Fruit fly (Drosophila melanogaster) whole organism, prepupa: Measurements from ENCODE around the gene msi.

Experiments used
- Blimp-1 ChIP-seq: fragments of 200-800 bp; sonication (Bioruptor generic); optimal IDR thresholded peaks from 3 replicates; lab custom pipeline; 2017; ENCODE audit warnings: missing biosample characterization, missing genetic modification characterization, mild to moderate bottlenecking, moderate library complexity, missing genetic modification reagents
- CG11294 ChIP-seq: fragments of 200-800 bp; sonication (Bioruptor generic); IDR thresholded peaks from 2 replicates; pipeline ENCODE4 v1.3.6; 2022; ENCODE audit warnings: missing biosample characterization, missing genetic modification characterization
- CG11762 ChIP-seq: fragments of 200-800 bp; sonication (Bioruptor generic); optimal IDR thresholded peaks from 3 replicates; lab custom pipeline; 2016; ENCODE audit warnings: missing biosample characterization, missing genetic modification characterization; ENCODE audit not compliant: insufficient read depth
- CG11902 ChIP-seq: fragments of 200-800 bp; sonication (Bioruptor generic); optimal IDR thresholded peaks from 3 replicates; lab custom pipeline; 2016; ENCODE audit warnings: missing biosample characterization, missing genetic modification characterization
- CG15336 ChIP-seq: fragments of 200-800 bp; sonication (Bioruptor generic); IDR thresholded peaks from 2 replicates; pipeline ENCODE4 v1.3.6; 2022; ENCODE audit warnings: missing biosample characterization, missing genetic modification characterization
- CG16779 ChIP-seq: fragments of 200-800 bp; sonication (Bioruptor generic); optimal IDR thresholded peaks from 3 replicates; lab custom pipeline; 2017; ENCODE audit warnings: missing biosample characterization, mild to moderate bottlenecking, missing genetic modification characterization
- CG31627 ChIP-seq: fragments of 200-800 bp; sonication (Bioruptor generic); optimal IDR thresholded peaks from 3 replicates; lab custom pipeline; 2016; ENCODE audit warnings: missing biosample characterization, missing genetic modification characterization
- CG32006 ChIP-seq: fragments of 200-800 bp; sonication (Bioruptor generic); optimal IDR thresholded peaks from 3 replicates; lab custom pipeline; 2017; ENCODE audit warnings: missing biosample characterization, mild to moderate bottlenecking, missing genetic modification characterization
- CG34406 ChIP-seq: fragments of 200-800 bp; sonication (Bioruptor generic); optimal IDR thresholded peaks from 3 replicates; lab custom pipeline; 2016; ENCODE audit warnings: missing biosample characterization, missing genetic modification characterization
- CG4318 ChIP-seq: fragments of 200-800 bp; sonication (Bioruptor generic); optimal IDR thresholded peaks from 3 replicates; lab custom pipeline; 2017; ENCODE audit warnings: missing biosample characterization, mild to moderate bottlenecking, missing genetic modification characterization
- CG6163 ChIP-seq: fragments of 200-800 bp; sonication (Bioruptor generic); IDR thresholded peaks from 3 replicates; pipeline ENCODE4 v1.3.6; 2022; ENCODE audit warnings: missing biosample characterization, missing genetic modification characterization
- CG6276 ChIP-seq: fragments of 200-800 bp; sonication (Bioruptor generic); optimal IDR thresholded peaks from 2 replicates; lab custom pipeline; 2017; ENCODE audit warnings: missing biosample characterization, mild to moderate bottlenecking, missing genetic modification characterization
- CG6792 ChIP-seq: fragments of 200-800 bp; sonication (Bioruptor generic); optimal IDR thresholded peaks from 3 replicates; lab custom pipeline; 2016; ENCODE audit warnings: missing biosample characterization, missing genetic modification characterization
- CG6808 ChIP-seq: fragments of 200-800 bp; sonication (Bioruptor generic); optimal IDR thresholded peaks from 3 replicates; lab custom pipeline; 2017; ENCODE audit warnings: missing biosample characterization, missing genetic modification characterization, mild to moderate bottlenecking, moderate library complexity, missing genetic modification reagents
- CG6854 ChIP-seq: fragments of 200-800 bp; sonication (Bioruptor generic); optimal IDR thresholded peaks from 2 replicates; lab custom pipeline; 2017; ENCODE audit warnings: missing biosample characterization, mild to moderate bottlenecking, missing genetic modification characterization
- CG7368 ChIP-seq: fragments of 200-800 bp; sonication (Bioruptor generic); optimal IDR thresholded peaks from 3 replicates; lab custom pipeline; 2016; ENCODE audit warnings: missing biosample characterization, missing genetic modification characterization
- CG8119 ChIP-seq: fragments of 200-800 bp; sonication (Bioruptor generic); IDR thresholded peaks from 3 replicates; pipeline ENCODE4 v1.3.6; 2022; ENCODE audit warnings: missing biosample characterization, missing genetic modification characterization
- CG8632 ChIP-seq: fragments of 200-800 bp; sonication (Bioruptor generic); optimal IDR thresholded peaks from 3 replicates; lab custom pipeline; 2016; ENCODE audit warnings: missing biosample characterization, missing genetic modification characterization
- CG9139 ChIP-seq: fragments of 200-800 bp; sonication (Bioruptor generic); optimal IDR thresholded peaks from 3 replicates; lab custom pipeline; 2017; ENCODE audit warnings: missing biosample characterization, mild to moderate bottlenecking, missing genetic modification characterization
- Eip75B ChIP-seq: fragments of 200-800 bp; sonication (Bioruptor generic); optimal IDR thresholded peaks from 3 replicates; lab custom pipeline; 2016; ENCODE audit warnings: missing biosample characterization, missing genetic modification characterization
- Eip78C ChIP-seq: fragments of 200-800 bp; sonication (Bioruptor generic); peaks from one replicate; lab custom pipeline; 2016; ENCODE audit warnings: missing biosample characterization, missing genetic modification characterization
- Eip93F ChIP-seq: fragments of 200-800 bp; sonication (Bioruptor generic); optimal IDR thresholded peaks from 2 replicates; lab custom pipeline; 2016; ENCODE audit warnings: missing biosample characterization, mild to moderate bottlenecking, missing genetic modification characterization
- Ets96B ChIP-seq: fragments of 200-800 bp; optimal IDR thresholded peaks from 2 replicates; lab custom pipeline; 2019; ENCODE audit warnings: missing biosample characterization, mild to moderate bottlenecking, missing genetic modification characterization, moderate library complexity
- Hr38 ChIP-seq: sonication (Bioruptor generic); optimal IDR thresholded peaks from 2 replicates; lab custom pipeline; 2016; ENCODE audit warnings: missing biosample characterization, missing genetic modification characterization
- Hr39 ChIP-seq: fragments of 200-800 bp; sonication (Bioruptor generic); optimal IDR thresholded peaks from 2 replicates; lab custom pipeline; 2016; ENCODE audit warnings: missing biosample characterization, missing genetic modification characterization
- Hr4 ChIP-seq: fragments of 200-800 bp; sonication (Bioruptor generic); optimal IDR thresholded peaks from 3 replicates; lab custom pipeline; 2016; ENCODE audit warnings: missing biosample characterization, missing genetic modification characterization
- Lpt ChIP-seq: fragments of 200-800 bp; sonication (Bioruptor generic); optimal IDR thresholded peaks from 3 replicates; lab custom pipeline; 2016; ENCODE audit warnings: missing biosample characterization, missing genetic modification characterization
- OdsH ChIP-seq: fragments of 200-800 bp; sonication (Bioruptor generic); optimal IDR thresholded peaks from 3 replicates; lab custom pipeline; 2016; ENCODE audit warnings: missing biosample characterization, missing genetic modification characterization
- Sox14 ChIP-seq: fragments of 200-800 bp; sonication (Bioruptor generic); optimal IDR thresholded peaks from 3 replicates; lab custom pipeline; 2016; ENCODE audit warnings: missing biosample characterization, missing genetic modification characterization
- acj6 ChIP-seq: fragments of 200-800 bp; sonication (Bioruptor generic); optimal IDR thresholded peaks from 3 replicates; lab custom pipeline; 2016; ENCODE audit warnings: missing biosample characterization, missing genetic modification characterization
- cyc ChIP-seq: fragments of 200-800 bp; sonication (Bioruptor generic); optimal IDR thresholded peaks from 3 replicates; lab custom pipeline; 2016; ENCODE audit warnings: missing biosample characterization, missing genetic modification characterization
- dsx ChIP-seq: fragments of 200-800 bp; optimal IDR thresholded peaks from 3 replicates; lab custom pipeline; 2019; ENCODE audit warnings: missing biosample characterization, mild to moderate bottlenecking, missing genetic modification characterization, moderate library complexity; ENCODE audit not compliant: poor library complexity, severe bottlenecking
- eg ChIP-seq: fragments of 200-800 bp; sonication (Bioruptor generic); IDR thresholded peaks from 3 replicates; pipeline ENCODE4 v1.3.6; 2022; ENCODE audit warnings: missing biosample characterization, missing genetic modification characterization
- esn ChIP-seq: fragments of 200-800 bp; sonication (Bioruptor generic); optimal IDR thresholded peaks from 2 replicates; lab custom pipeline; 2016; ENCODE audit warnings: missing biosample characterization, mild to moderate bottlenecking, missing genetic modification characterization, moderate library complexity
- fd59A ChIP-seq: fragments of 200-800 bp; sonication (Bioruptor generic); optimal IDR thresholded peaks from 2 replicates; lab custom pipeline; 2017; ENCODE audit warnings: missing biosample characterization, mild to moderate bottlenecking, missing genetic modification characterization, missing genetic modification reagents
- fkh ChIP-seq: fragments of 200-800 bp; sonication (Bioruptor generic); optimal IDR thresholded peaks from 3 replicates; lab custom pipeline; 2017; ENCODE audit warnings: missing biosample characterization, mild to moderate bottlenecking, missing genetic modification characterization, moderate library complexity
- net ChIP-seq: fragments of 200-800 bp; sonication (Bioruptor generic); optimal IDR thresholded peaks from 3 replicates; lab custom pipeline; 2016; ENCODE audit warnings: missing biosample characterization, missing genetic modification characterization
- salr ChIP-seq, 2 experiments: fragments of 200-800 bp; sonication (Bioruptor generic); optimal IDR thresholded peaks; 3 replicates each; lab custom pipeline; 2016 to 2018; ENCODE audit warnings: missing biosample characterization in 2 of 2, missing genetic modification characterization in 2 of 2, mild to moderate bottlenecking in 1 of 2
- spab ChIP-seq: fragments of 200-800 bp; sonication (Bioruptor generic); optimal IDR thresholded peaks from 2 replicates; lab custom pipeline; 2017; ENCODE audit warnings: missing biosample characterization, mild to moderate bottlenecking, missing genetic modification characterization, missing genetic modification reagents
- ss ChIP-seq, 2 experiments: fragments of 200-800 bp; sonication (Bioruptor generic); optimal IDR thresholded peaks; 2 replicates in 1 of 2; 3 replicates in 1 of 2; lab custom pipeline; 2017 to 2018; ENCODE audit warnings: mild to moderate bottlenecking in 2 of 2, missing biosample characterization in 2 of 2, missing genetic modification characterization in 2 of 2, moderate library complexity in 1 of 2
- svp ChIP-seq: fragments of 200-800 bp; sonication (Bioruptor generic); peaks from one replicate; lab custom pipeline; 2016; ENCODE audit warnings: missing biosample characterization, missing genetic modification characterization

msi gene

DNA sequence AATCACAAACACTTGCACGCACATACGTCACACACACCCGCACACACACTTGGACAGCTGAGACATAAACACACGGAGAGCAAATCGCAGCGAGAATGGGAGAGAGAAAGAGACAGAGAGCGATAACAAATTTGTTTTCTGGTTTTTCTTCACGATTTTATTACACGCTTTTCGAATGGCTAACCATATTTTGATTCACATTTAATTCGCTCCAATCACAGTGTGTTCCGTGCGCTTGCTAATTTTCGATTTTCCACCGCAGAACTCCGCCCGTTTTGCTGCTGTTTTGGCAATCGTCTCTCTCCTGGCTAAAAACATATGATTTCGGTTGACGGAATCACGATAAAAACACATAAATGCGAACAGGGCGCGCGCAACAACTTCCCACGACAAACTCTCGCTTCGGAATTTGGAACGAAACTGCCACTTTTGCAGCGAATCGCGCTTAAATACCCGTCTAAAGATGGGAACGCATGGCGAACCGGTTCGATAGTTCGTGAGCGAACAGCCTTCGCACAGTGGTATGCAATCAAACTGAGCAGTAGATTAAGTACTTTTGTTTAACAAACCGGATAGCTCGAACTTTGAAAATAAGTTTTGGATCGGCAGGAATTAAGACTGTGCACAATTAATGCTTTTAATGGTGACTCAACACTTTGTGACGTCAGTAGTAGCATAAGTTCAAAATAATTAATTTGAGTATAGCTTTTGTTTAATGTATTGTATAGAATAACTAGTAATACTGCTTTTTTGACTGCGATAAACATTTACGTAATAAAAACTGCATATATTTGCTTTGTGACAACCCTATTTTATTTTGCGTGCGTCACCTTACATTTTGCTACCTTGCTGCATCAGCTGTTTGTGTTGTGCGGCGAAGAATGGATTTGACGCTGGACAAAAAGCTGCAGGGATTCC is 43.0 kb upstream of the msi start, which contains the start of the genes Fur1 and Vps33B (continued):
- TF ChIP-seq spab (GFP tag; lab: Kevin White, UChicago) (peak; percentile 90), ss (GFP tag; optimal IDR thresholded peaks at IDR 0.05; lab: Kevin White, UChicago) (peak; percentile 89 to 94), CG11902 (GFP tag; lab: Kevin White, UChicago) (peak; percentile 96), Hr4 (GFP tag; lab: Kevin White, UChicago) (peak; percentile 99), Eip78C (GFP tag; lab: Kevin White, UChicago) (peak; percentile 99), CG6792 (peak; percentile 97), CG6163 (GFP tag; lab: Robert Waterston, UW) (peak; percentile 95), Eip93F (peak; percentile 91), cyc (GFP tag; lab: Kevin White, UChicago) (peak; percentile 98), Eip75B (peak; percentile 98)
- TF ChIP-seq, all 60 proteins: peak for 60

DNA sequence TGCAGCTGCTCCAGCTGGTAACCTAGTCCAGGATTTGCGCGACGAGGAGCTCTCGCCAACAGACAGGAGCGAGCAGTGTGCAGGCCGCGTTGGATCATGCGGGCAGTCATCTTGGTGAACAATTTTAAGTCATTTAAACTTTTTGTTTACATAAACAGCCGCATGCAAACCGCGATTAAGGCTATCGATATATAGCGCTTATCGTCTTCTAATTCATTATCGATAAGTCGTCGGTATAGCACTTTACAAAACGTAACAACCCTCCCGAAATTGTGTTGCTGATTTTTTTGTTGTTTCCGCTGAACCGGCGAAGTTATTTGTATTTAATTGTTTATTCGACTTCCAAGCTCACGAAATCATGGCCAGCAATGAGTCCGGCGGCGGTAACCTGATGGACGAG is 39.2 kb upstream of the msi start, which contains the start of the genes CG4553 and MED28:
Gene CG4553, minus strand, starts transcription at position 172 of the 400 bp plus-strand sequence.
Gene MED28, plus strand, starts transcription at position 260 of the 400 bp plus-strand sequence.
- TF ChIP-seq CG11762 (GFP tag; lab: Kevin White, UChicago): no peak
- TF ChIP-seq CG8632 (GFP tag; lab: Kevin White, UChicago): no peak
- TF ChIP-seq Sox14 (GFP tag; lab: Kevin White, UChicago): no peak
- TF ChIP-seq Hr39 (GFP tag; lab: Kevin White, UChicago): no peak
- no peak for TF ChIP-seq CG6808
- peak; percentile 95 for TF ChIP-seq fkh (GFP tag; lab: Kevin White, UChicago)
- TF ChIP-seq CG16779: no peak
- TF ChIP-seq CG11902 (GFP tag; lab: Kevin White, UChicago): no peak
- TF ChIP-seq CG11294 (GFP tag; lab: Robert Waterston, UW): no peak

DNA sequence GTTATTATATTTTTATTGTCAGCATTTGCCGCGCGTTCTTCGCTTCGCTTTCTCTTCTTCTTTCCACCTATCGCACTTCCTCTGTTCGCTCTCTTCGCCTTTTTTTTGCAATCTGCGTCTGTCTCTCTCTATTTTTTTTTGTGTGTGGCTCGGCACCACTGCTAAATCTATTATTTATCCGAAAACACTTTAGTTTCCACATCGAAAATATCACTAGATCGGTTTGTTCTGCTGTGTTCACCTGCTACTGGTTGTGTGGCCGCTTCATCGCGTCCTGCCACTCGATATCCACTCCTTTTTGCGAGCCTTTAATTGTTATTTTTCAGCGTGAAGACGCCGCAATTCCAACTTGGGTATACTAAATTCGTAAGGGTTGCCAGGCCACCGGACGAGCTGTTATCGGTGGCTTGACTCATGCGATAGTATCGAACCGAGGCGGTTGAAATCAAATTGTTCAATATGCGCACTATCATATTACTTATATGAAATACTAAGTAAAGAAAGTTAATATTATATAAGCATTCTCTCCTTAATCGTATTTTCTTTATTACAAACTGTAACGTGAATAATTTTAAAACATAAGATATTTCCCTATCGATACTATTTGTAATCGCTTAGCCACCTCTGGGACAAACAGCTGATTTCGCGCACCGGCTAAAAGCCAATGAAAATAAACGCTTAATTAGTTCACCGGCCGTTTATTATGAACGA is 33.3 kb upstream of the msi start, which contains the start of the genes XNP, CG42488 and CG5116:
Gene XNP, minus strand, starts transcription at position 372 of the 711 bp plus-strand sequence.
Gene CG42488, plus strand, starts transcription at position 636 of the 711 bp plus-strand sequence.
Gene CG5116, plus strand, starts transcription at position 636 of the 711 bp plus-strand sequence.
- peak; percentile 75 for TF ChIP-seq CG8119
- no peak for TF ChIP-seq acj6 (GFP tag; lab: Kevin White, UChicago)
- TF ChIP-seq Blimp-1 (GFP tag; lab: Kevin White, UChicago): no peak
- peak; percentile 35 for TF ChIP-seq CG31627 (GFP tag; lab: Kevin White, UChicago)
- peak; percentile 90 for TF ChIP-seq ss (GFP tag; optimal IDR thresholded peaks at IDR 0.05; lab: Kevin White, UChicago)
- peak; percentile 64 for TF ChIP-seq esn
- TF ChIP-seq dsx (GFP tag; lab: Kevin White, UChicago): peak; percentile 69
- peak; percentile 79 for TF ChIP-seq Lpt (GFP tag; lab: Kevin White, UChicago)
- TF ChIP-seq CG7368: no peak
- peak; percentile 87 for TF ChIP-seq CG16779
- TF ChIP-seq Ets96B (tag; lab: Kevin White, UChicago): peak; percentile 72
- TF ChIP-seq cyc (GFP tag; lab: Kevin White, UChicago): peak; percentile 32
- TF ChIP-seq salr (GFP tag; optimal IDR thresholded peaks at IDR 0.05; lab: Kevin White, UChicago): peak in 1 of 2 experiments; percentile 73
- TF ChIP-seq Sox14 (GFP tag; lab: Kevin White, UChicago): peak; percentile 57
- peak; percentile 91 for TF ChIP-seq CG6276 (GFP tag; lab: Kevin White, UChicago)
- peak; percentile 44 for TF ChIP-seq fd59A (GFP tag; lab: Kevin White, UChicago)
- peak; percentile 69 for TF ChIP-seq CG15336 (GFP tag; lab: Robert Waterston, UW)
- TF ChIP-seq CG8632 (GFP tag; lab: Kevin White, UChicago): peak; percentile 17
- TF ChIP-seq CG4318 (GFP tag; lab: Kevin White, UChicago): no peak
- TF ChIP-seq Eip78C (GFP tag; lab: Kevin White, UChicago): peak; percentile 51
- TF ChIP-seq OdsH: no peak
- peak; percentile 83 for TF ChIP-seq CG9139 (GFP tag; lab: Kevin White, UChicago)
- TF ChIP-seq fkh (GFP tag; lab: Kevin White, UChicago): no peak
- TF ChIP-seq CG6163 (GFP tag; lab: Robert Waterston, UW): peak; percentile 98
- peak; percentile 73 for TF ChIP-seq CG32006 (GFP tag; lab: Kevin White, UChicago)
- TF ChIP-seq spab (GFP tag; lab: Kevin White, UChicago): peak; percentile 80
- no peak for TF ChIP-seq svp
- TF ChIP-seq CG34406 (GFP tag; lab: Kevin White, UChicago): peak; percentile 26
- peak; percentile 75 for TF ChIP-seq net (GFP tag; lab: Kevin White, UChicago)
- TF ChIP-seq Hr4 (GFP tag; lab: Kevin White, UChicago): no peak
- TF ChIP-seq Hr38: no peak
- no peak for TF ChIP-seq CG11902 (GFP tag; lab: Kevin White, UChicago)
- peak; percentile 42 for TF ChIP-seq CG6854
- TF ChIP-seq eg: peak; percentile 85
- TF ChIP-seq CG6808: peak; percentile 84
